Worm (Caenorhabditis elegans): Measurements from ENCODE around the gene F44E2.8.

The F44E2.8 gene

DNA sequence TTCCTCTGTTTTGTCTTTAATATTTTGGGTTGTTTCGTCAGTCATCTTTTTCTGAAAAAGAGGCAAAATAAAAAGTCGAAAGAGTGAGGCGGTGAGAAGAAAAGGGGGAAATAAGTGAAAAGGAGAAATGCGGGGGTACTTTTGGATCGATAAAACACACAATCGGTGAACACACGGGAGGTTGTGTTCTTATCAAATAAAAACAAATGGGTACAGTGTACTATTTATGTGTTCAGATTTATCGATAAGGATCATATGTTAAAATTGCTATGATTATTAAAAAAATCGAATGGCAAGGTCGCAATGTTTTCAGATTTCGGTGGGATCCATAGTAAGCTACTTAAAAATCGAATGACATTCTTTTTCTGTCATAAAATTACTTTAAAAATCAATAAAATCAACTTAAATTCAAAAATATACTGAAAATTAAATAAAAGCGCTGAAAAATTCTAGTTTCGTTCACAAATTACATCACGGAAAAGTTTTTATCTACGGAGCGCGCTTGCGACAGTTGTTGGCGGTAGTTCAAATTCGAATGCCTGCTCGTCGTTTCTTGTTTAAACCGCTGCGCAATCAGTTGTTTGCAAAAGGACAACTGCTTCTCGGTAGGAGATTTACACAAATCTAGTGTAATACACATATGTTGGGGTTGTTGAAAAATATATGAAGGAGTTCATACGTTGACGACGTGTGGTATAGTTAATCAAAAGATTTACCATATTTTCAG is 40.3 kb downstream of the F44E2.8 start, which contains the start of gene prx-19 (continued):
- TF ChIP-seq F26F4.8 (GFP tag; conservative IDR thresholded peaks at IDR 0.05): no peak
- TF ChIP-seq unc-39 (tag; optimal IDR thresholded peaks at IDR 0.05): no peak
- no peak for TF ChIP-seq zfp-3 (GFP tag; conservative IDR thresholded peaks at IDR 0.05)
- TF ChIP-seq Y48G9A.11 (GFP tag; IDR thresholded peaks at IDR 0.05): no peak
- TF ChIP-seq jun-1 (tag; optimal IDR thresholded peaks at IDR 0.05): no peak
- no peak for TF ChIP-seq set-16 (GFP tag; IDR thresholded peaks at IDR 0.05)
- no peak for TF ChIP-seq Y5F2A.4 (GFP tag; optimal IDR thresholded peaks at IDR 0.05)
- TF ChIP-seq ceh-62 (tag; optimal IDR thresholded peaks at IDR 0.05): no peak
- no peak for TF ChIP-seq tra-1 (GFP tag; IDR thresholded peaks at IDR 0.05)
- no peak for TF ChIP-seq pha-4 (GFP tag; IDR thresholded peaks at IDR 0.05)
- no peak for TF ChIP-seq pha-4 (tag; optimal IDR thresholded peaks at IDR 0.05)
- TF ChIP-seq T20F7.1 (GFP tag; optimal IDR thresholded peaks at IDR 0.05): no peak
- no peak for TF ChIP-seq daf-16 (GFP tag; optimal IDR thresholded peaks at IDR 0.05)
- peak; percentile 13 for TF ChIP-seq daf-16 (tag; optimal IDR thresholded peaks at IDR 0.05)
- TF ChIP-seq tag-97 (GFP tag; IDR thresholded peaks at IDR 0.05): no peak
- TF ChIP-seq nhr-76 (tag; optimal IDR thresholded peaks at IDR 0.05): no peak
- no peak for TF ChIP-seq Y105C5A.15 (GFP tag; IDR thresholded peaks at IDR 0.05)
- no peak for TF ChIP-seq zag-1 (tag; optimal IDR thresholded peaks at IDR 0.05)
- TF ChIP-seq lin-13 (GFP tag; optimal IDR thresholded peaks at IDR 0.05): no peak
- no peak for TF ChIP-seq ceh-20 (GFP tag; IDR thresholded peaks at IDR 0.05)
- TF ChIP-seq snpc-4 (tag; optimal IDR thresholded peaks at IDR 0.05): no peak
- no peak for TF ChIP-seq daf-19 (GFP tag; conservative IDR thresholded peaks at IDR 0.05)
- TF ChIP-seq daf-8 (GFP tag; IDR thresholded peaks at IDR 0.05): no peak
- no peak for TF ChIP-seq sdz-12 (GFP tag; optimal IDR thresholded peaks at IDR 0.05)
- TF ChIP-seq F49E8.2 (tag; optimal IDR thresholded peaks at IDR 0.05; ENCODE audit: borderline replicate concordance): no peak
- TF ChIP-seq mdl-1 (tag; optimal IDR thresholded peaks at IDR 0.05): no peak
- no peak for TF ChIP-seq zip-11 (GFP tag; IDR thresholded peaks at IDR 0.05)
- TF ChIP-seq snpc-1.2 (GFP tag; IDR thresholded peaks at IDR 0.05): no peak
- TF ChIP-seq duxl-1 (tag; optimal IDR thresholded peaks at IDR 0.05; ENCODE audit: poor library complexity): no peak
- no peak for TF ChIP-seq daf-12 (tag; optimal IDR thresholded peaks at IDR 0.05)
- peak; percentile 49 for TF ChIP-seq nhr-28 (tag; optimal IDR thresholded peaks at IDR 0.05)
- TF ChIP-seq aha-1 (tag): no peak
- TF ChIP-seq mxl-3 (GFP tag; optimal IDR thresholded peaks at IDR 0.05): no peak
- TF ChIP-seq ceh-28 (tag; optimal IDR thresholded peaks at IDR 0.05): no peak
- TF ChIP-seq nhr-48 (tag; optimal IDR thresholded peaks at IDR 0.05): no peak
- TF ChIP-seq dve-1 (tag; optimal IDR thresholded peaks at IDR 0.05; ENCODE audit: insufficient read depth): no peak
- TF ChIP-seq unc-130 (GFP tag; optimal IDR thresholded peaks at IDR 0.05): no peak
- peak in 1 of 2 experiments; percentile 55 for TF ChIP-seq lsy-2 (tag; optimal IDR thresholded peaks at IDR 0.05)
- TF ChIP-seq saeg-2 (GFP tag; IDR thresholded peaks at IDR 0.05): no peak
- TF ChIP-seq dmd-8 (GFP tag; IDR thresholded peaks at IDR 0.05): no peak
- no peak for TF ChIP-seq nhr-10 (tag; optimal IDR thresholded peaks at IDR 0.05)
- no peak for TF ChIP-seq fkh-10 (GFP tag; optimal IDR thresholded peaks at IDR 0.05)
- peak; percentile 87 for TF ChIP-seq lin-38 (GFP tag; IDR thresholded peaks at IDR 0.05)
- no peak for TF ChIP-seq lir-3 (tag; optimal IDR thresholded peaks at IDR 0.05)
- no peak for TF ChIP-seq egl-43 (GFP tag; IDR thresholded peaks at IDR 0.05)
- no peak for TF ChIP-seq D1046.2 (GFP tag; IDR thresholded peaks at IDR 0.05)
- TF ChIP-seq F44E2.7 (GFP tag; IDR thresholded peaks at IDR 0.05): no peak
- no peak for TF ChIP-seq madf-9 (GFP tag; conservative IDR thresholded peaks at IDR 0.05)
- no peak for TF ChIP-seq attf-4 (tag; optimal IDR thresholded peaks at IDR 0.05)
- no peak for TF ChIP-seq dmd-9 (GFP tag; IDR thresholded peaks at IDR 0.05)
- no peak for TF ChIP-seq zip-2 (tag; optimal IDR thresholded peaks at IDR 0.05)
- no peak for TF ChIP-seq R02D3.7 (tag; optimal IDR thresholded peaks at IDR 0.05)
